Worm (Caenorhabditis elegans): ENCODE measurements around the gene T19C3.4.
A peak's percentile ranks its signal among the peaks of the same experiment; 100 is the strongest.

Gene T19C3.4

DNA sequence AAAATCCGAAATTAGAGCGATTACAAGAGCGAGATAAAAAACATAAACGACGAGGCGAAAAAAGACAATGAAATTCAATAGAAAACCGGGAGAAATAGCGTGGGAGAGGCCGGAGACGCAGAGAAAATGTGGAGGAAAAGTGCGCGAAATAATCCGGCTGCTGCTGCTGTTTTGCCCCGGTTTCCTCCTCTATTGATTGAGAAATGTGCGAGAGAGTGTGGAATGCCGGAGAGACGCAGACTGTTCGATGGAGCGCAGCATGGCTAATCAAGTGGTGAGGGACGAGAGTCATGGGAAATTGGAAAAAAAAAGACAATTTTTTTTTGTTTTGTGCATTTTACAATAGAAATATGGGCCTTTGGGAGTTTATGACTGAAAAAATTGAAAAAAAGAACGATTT lies 21.9 kb downstream of the T19C3.4 start (continued):
- TF ChIP-seq skn-1 (tag; optimal IDR thresholded peaks at IDR 0.05), result no peak
- no peak for TF ChIP-seq nhr-77 (tag; optimal IDR thresholded peaks at IDR 0.05)
- no peak for TF ChIP-seq ZK546.5 (tag; optimal IDR thresholded peaks at IDR 0.05)
- no peak for TF ChIP-seq nhr-76 (tag; optimal IDR thresholded peaks at IDR 0.05)
- TF ChIP-seq lin-15B (tag; optimal IDR thresholded peaks at IDR 0.05), result peak; percentile 44
- peak; percentile 67 for TF ChIP-seq lin-39 (tag; optimal IDR thresholded peaks at IDR 0.05)
- TF ChIP-seq fkh-2 (tag; optimal IDR thresholded peaks at IDR 0.05), result no peak

DNA sequence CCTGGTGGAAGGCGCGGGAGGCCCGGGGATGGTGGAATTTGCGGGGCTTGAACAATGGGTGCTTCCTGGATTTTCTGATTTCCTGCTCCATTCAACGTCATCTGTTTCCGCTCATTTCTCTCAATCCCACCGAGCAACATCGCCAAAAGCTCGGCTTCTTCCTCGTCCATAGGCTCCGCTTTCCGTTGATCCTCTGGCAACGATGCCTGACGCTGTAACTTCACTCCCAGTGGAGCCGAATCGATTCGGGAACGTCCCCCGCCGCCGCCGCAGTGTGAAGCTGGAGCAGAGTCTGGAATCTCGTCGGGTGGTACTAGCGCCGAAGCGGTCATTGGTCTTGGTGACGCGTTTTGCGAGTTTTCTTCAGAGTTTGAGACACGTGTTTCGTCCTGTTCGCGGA lies 24.6 kb downstream of the T19C3.4 start:
- TF ChIP-seq ceh-16 (tag; optimal IDR thresholded peaks at IDR 0.05), result no peak
- TF ChIP-seq zag-1 (tag; optimal IDR thresholded peaks at IDR 0.05), result no peak
- TF ChIP-seq ZK546.5 (tag; optimal IDR thresholded peaks at IDR 0.05), result no peak
- no peak for TF ChIP-seq lsy-12 (tag; optimal IDR thresholded peaks at IDR 0.05)
- TF ChIP-seq elt-1 (tag; optimal IDR thresholded peaks at IDR 0.05), result no peak
- no peak for TF ChIP-seq eor-1 (tag; optimal IDR thresholded peaks at IDR 0.05)
- TF ChIP-seq ceh-28 (tag; optimal IDR thresholded peaks at IDR 0.05), result no peak
- no peak for TF ChIP-seq ceh-9 (tag; optimal IDR thresholded peaks at IDR 0.05)
- no peak for TF ChIP-seq egl-5 (tag; optimal IDR thresholded peaks at IDR 0.05)
- TF ChIP-seq elt-3 (tag; optimal IDR thresholded peaks at IDR 0.05), result no peak
- no peak for TF ChIP-seq mml-1 (tag; optimal IDR thresholded peaks at IDR 0.05)
- TF ChIP-seq nhr-67 (tag; optimal IDR thresholded peaks at IDR 0.05), result no peak
- no peak for TF ChIP-seq tbx-2 (tag; optimal IDR thresholded peaks at IDR 0.05)
- TF ChIP-seq sea-2 (GFP tag; optimal IDR thresholded peaks at IDR 0.05), result no peak
- TF ChIP-seq unc-39 (tag; optimal IDR thresholded peaks at IDR 0.05), result no peak

DNA sequence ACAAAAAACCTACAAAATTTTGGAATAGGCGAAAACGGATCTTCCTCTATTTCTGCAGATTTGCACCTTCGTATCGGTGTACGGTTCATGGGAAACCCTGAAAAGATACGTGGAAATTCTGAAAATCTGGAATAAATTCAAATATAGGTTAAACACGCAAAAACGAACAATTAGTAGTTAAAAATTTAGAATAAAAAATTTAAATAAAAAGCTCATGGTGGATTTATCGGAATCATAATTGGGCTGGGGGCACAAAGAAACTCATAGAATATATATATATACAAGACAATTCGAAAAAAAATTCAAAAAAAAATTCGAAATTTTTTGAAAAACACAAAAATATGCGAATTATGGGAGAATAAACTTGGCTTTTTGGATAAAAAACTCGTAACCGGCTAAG lies 33.0 kb downstream of the T19C3.4 start, which contains the start of gene helq-1:
TSS of gene helq-1 (minus strand) at position 101 of the 400 bp plus-strand sequence.
- TF ChIP-seq ZK546.5 (tag; optimal IDR thresholded peaks at IDR 0.05), result no peak
- no peak for TF ChIP-seq aly-2 (tag; optimal IDR thresholded peaks at IDR 0.05)
- TF ChIP-seq nhr-25 (tag; optimal IDR thresholded peaks at IDR 0.05), result no peak
- no peak for TF ChIP-seq elt-3 (tag; optimal IDR thresholded peaks at IDR 0.05)
- TF ChIP-seq fkh-10 (GFP tag; optimal IDR thresholded peaks at IDR 0.05), result no peak
- TF ChIP-seq ama-1 (optimal IDR thresholded peaks at IDR 0.05), result no peak
- TF ChIP-seq unc-39 (tag; optimal IDR thresholded peaks at IDR 0.05), result no peak
- TF ChIP-seq lin-39 (tag; optimal IDR thresholded peaks at IDR 0.05), result no peak
- no peak for TF ChIP-seq pqm-1 (tag; optimal IDR thresholded peaks at IDR 0.05)
- no peak for TF ChIP-seq egl-5 (tag; optimal IDR thresholded peaks at IDR 0.05)
- TF ChIP-seq lsy-12 (tag; optimal IDR thresholded peaks at IDR 0.05), result no peak
- TF ChIP-seq unc-62 (GFP tag; optimal IDR thresholded peaks at IDR 0.05), result no peak
- no peak for TF ChIP-seq egl-27 (tag; optimal IDR thresholded peaks at IDR 0.05)
- TF ChIP-seq nfya-1 (tag; optimal IDR thresholded peaks at IDR 0.05; ENCODE audit: insufficient read depth), result no peak
- no peak for TF ChIP-seq mdl-1 (tag; optimal IDR thresholded peaks at IDR 0.05)
- TF ChIP-seq jun-1 (tag; optimal IDR thresholded peaks at IDR 0.05), result no peak
- no peak for TF ChIP-seq ceh-28 (tag; optimal IDR thresholded peaks at IDR 0.05)
- TF ChIP-seq hmg-11 (tag; optimal IDR thresholded peaks at IDR 0.05), result no peak

DNA sequence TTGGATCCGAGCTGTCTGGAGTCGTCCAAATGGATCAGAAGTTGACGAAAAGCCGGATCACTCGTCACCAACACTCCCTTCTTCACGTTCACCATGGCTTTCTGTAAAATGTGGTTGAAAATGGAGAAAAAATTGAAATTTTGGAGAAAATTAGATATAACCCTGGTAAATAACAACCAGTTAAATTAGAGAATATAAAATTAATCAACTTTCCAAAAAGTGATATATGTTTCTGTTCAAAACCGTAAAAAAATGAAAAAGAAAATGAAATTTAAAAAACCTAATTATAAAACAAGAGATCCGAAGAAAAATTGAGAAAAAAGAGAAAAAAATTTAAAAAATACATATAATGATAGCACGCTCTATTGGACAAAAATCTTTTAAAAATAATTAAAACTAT lies 42.6 kb downstream of the T19C3.4 start, which contains the start of gene gtf-2H5:
TSS of gene gtf-2H5 (minus strand) at position 101 of the 400 bp plus-strand sequence.
- TF ChIP-seq elt-2 (tag; optimal IDR thresholded peaks at IDR 0.05), result no peak
- TF ChIP-seq snpc-4 (tag; optimal IDR thresholded peaks at IDR 0.05), result no peak
- TF ChIP-seq skn-1 (tag; optimal IDR thresholded peaks at IDR 0.05), result no peak
- TF ChIP-seq nhr-76 (tag; optimal IDR thresholded peaks at IDR 0.05), result no peak
- TF ChIP-seq lin-39 (tag; optimal IDR thresholded peaks at IDR 0.05), result no peak
- no peak for TF ChIP-seq unc-62 (GFP tag; optimal IDR thresholded peaks at IDR 0.05)
- no peak for TF ChIP-seq hmg-11 (tag; optimal IDR thresholded peaks at IDR 0.05)
- TF ChIP-seq nhr-77 (tag; optimal IDR thresholded peaks at IDR 0.05), result no peak
- TF ChIP-seq mml-1 (tag; optimal IDR thresholded peaks at IDR 0.05), result no peak
- no peak for TF ChIP-seq fkh-2 (tag; optimal IDR thresholded peaks at IDR 0.05)

DNA sequence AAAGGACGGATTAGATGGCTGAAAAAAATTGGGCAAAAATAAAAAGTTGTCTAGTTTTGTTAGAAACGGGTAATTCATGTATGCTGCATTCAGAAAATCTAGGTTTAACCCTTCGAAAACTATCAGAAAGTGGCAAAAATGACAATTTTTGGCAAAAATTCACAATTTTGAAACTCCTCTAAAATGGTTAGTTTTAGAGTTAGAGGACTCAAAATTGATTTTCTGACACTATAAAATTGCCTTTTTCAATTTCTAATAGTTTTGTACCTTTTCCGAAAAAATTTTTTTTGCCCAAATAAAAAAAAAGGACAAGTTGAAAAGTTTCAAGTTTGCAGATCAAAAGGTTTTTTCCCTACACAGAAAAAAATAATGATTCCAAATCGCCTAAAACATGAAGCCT lies 43.5 kb downstream of the T19C3.4 start:
- TF ChIP-seq egl-27 (tag; optimal IDR thresholded peaks at IDR 0.05) (no peak), ztf-4 (tag; optimal IDR thresholded peaks at IDR 0.05) (no peak), lin-39 (tag; optimal IDR thresholded peaks at IDR 0.05) (no peak), elt-3 (tag; optimal IDR thresholded peaks at IDR 0.05) (no peak), ceh-82 (tag; optimal IDR thresholded peaks at IDR 0.05) (no peak), jun-1 (tag; optimal IDR thresholded peaks at IDR 0.05) (no peak), fkh-10 (GFP tag; optimal IDR thresholded peaks at IDR 0.05) (no peak), nhr-237 (tag; optimal IDR thresholded peaks at IDR 0.05) (no peak), hmg-11 (tag; optimal IDR thresholded peaks at IDR 0.05) (no peak), nhr-23 (tag; optimal IDR thresholded peaks at IDR 0.05) (no peak), elt-1 (tag; optimal IDR thresholded peaks at IDR 0.05) (no peak), nhr-67 (tag; optimal IDR thresholded peaks at IDR 0.05) (no peak), nfya-1 (tag; optimal IDR thresholded peaks at IDR 0.05; ENCODE audit: insufficient read depth) (no peak), nhr-77 (tag; optimal IDR thresholded peaks at IDR 0.05) (no peak), R02D3.7 (tag; optimal IDR thresholded peaks at IDR 0.05) (no peak)
